Worm (Caenorhabditis elegans) whole organism, mixed stage, embryonic: ENCODE data around the gene T02C5.1.

Experiments
- ham-2 ChIP-seq: fragments of 200-800 bp; sonication (Bioruptor generic); optimal IDR thresholded peaks from 2 replicates; lab custom pipeline; 2018; ENCODE audit warnings: mild to moderate bottlenecking, missing genetic modification characterization, missing compliant biosample characterization
- lsy-2 ChIP-seq: fragments of 150-350 bp; optimal IDR thresholded peaks from 2 replicates; lab custom pipeline; 2014; ENCODE audit warnings: missing biosample characterization, missing genetic modification characterization
- nhr-237 ChIP-seq: fragments of 150-350 bp; optimal IDR thresholded peaks from 2 replicates; lab custom pipeline; 2014; ENCODE audit warnings: missing biosample characterization, missing genetic modification characterization
- nhr-28 ChIP-seq: fragments of 150-350 bp; optimal IDR thresholded peaks from 2 replicates; lab custom pipeline; 2014; ENCODE audit warnings: missing biosample characterization, missing genetic modification characterization
- snpc-4 ChIP-seq: fragments of 150-350 bp; optimal IDR thresholded peaks from 2 replicates; lab custom pipeline; 2014; ENCODE audit warnings: missing biosample characterization, missing genetic modification characterization
- unc-120 ChIP-seq: sonication (generic microtip); optimal IDR thresholded peaks from 2 replicates; lab custom pipeline; 2017; ENCODE audit warnings: missing genetic modification characterization, missing compliant biosample characterization; ENCODE audit not compliant: poor library complexity, severe bottlenecking
- unc-39 ChIP-seq: fragments of 150-350 bp; optimal IDR thresholded peaks from 2 replicates; lab custom pipeline; 2014; ENCODE audit warnings: missing biosample characterization, missing genetic modification characterization

ce11 chrX:2654334-2654733 lies 40.4 kb upstream of the T02C5.1 start:
- TF ChIP-seq nhr-237 (tag; lab: Kevin White, UChicago) (no peak), lsy-2 (tag; lab: Kevin White, UChicago) (no peak), unc-39 (tag; lab: Kevin White, UChicago) (no peak), ham-2 (GFP tag; lab: Kevin White, UChicago) (no peak), snpc-4 (tag; lab: Kevin White, UChicago) (no peak), unc-120 (tag; lab: Kevin White, UChicago) (no peak), nhr-28 (tag; lab: Kevin White, UChicago) (no peak)
